Fruit fly (Drosophila melanogaster) whole organism, embryonic: Measurements from ENCODE around the gene CG10628.

Experiments used
- Ada2b ChIP-seq: fragments of 200-800 bp; sonication (Bioruptor generic); IDR thresholded peaks from 2 replicates; pipeline ENCODE4 v1.3.6; 2022; ENCODE audit warnings: missing biosample characterization, missing genetic modification characterization
- CG1024 ChIP-seq: fragments of 200-800 bp; sonication (Bioruptor generic); IDR thresholded peaks from 2 replicates; pipeline ENCODE4 v1.3.6; 2022; ENCODE audit warnings: missing biosample characterization, missing genetic modification characterization
- CG10321 ChIP-seq: fragments of 200-800 bp; sonication (Bioruptor generic); IDR thresholded peaks from 2 replicates; pipeline ENCODE4 v1.3.6; 2022; ENCODE audit warnings: missing biosample characterization, missing genetic modification characterization
- CG11085 ChIP-seq: fragments of 200-800 bp; sonication (Bioruptor generic); IDR thresholded peaks from 2 replicates; pipeline ENCODE4 v1.3.6; 2022; ENCODE audit warnings: missing biosample characterization, missing genetic modification characterization
- CG11398 ChIP-seq: fragments of 200-800 bp; sonication (Bioruptor generic); optimal IDR thresholded peaks from 2 replicates; lab custom pipeline; 2016; ENCODE audit warnings: missing biosample characterization, missing genetic modification characterization
- CG11456 ChIP-seq: fragments of 200-800 bp; sonication (Bioruptor generic); IDR thresholded peaks from 3 replicates; pipeline ENCODE4 v1.3.6; 2022; ENCODE audit warnings: missing biosample characterization, missing genetic modification characterization
- CG12744 ChIP-seq: fragments of 200-800 bp; sonication (Bioruptor generic); optimal IDR thresholded peaks from 2 replicates; lab custom pipeline; 2016; ENCODE audit warnings: missing biosample characterization, missing genetic modification characterization
- CG12942 ChIP-seq: fragments of 200-800 bp; sonication (Bioruptor generic); optimal IDR thresholded peaks from 3 replicates; lab custom pipeline; 2016; ENCODE audit warnings: missing biosample characterization, missing genetic modification characterization
- CG13287 ChIP-seq: fragments of 200-800 bp; sonication (Bioruptor generic); IDR thresholded peaks from 2 replicates; pipeline ENCODE4 v1.3.6; 2022; ENCODE audit warnings: missing biosample characterization, missing genetic modification characterization; ENCODE audit not compliant: partially characterized antibody
- CG13894 ChIP-seq: fragments of 200-800 bp; sonication (Bioruptor generic); optimal IDR thresholded peaks from 3 replicates; lab custom pipeline; 2018; ENCODE audit warnings: missing biosample characterization, mild to moderate bottlenecking, missing genetic modification characterization, moderate library complexity
- CG14667 ChIP-seq: fragments of 200-800 bp; sonication (Bioruptor generic); IDR thresholded peaks from 2 replicates; pipeline ENCODE4 v1.3.6; 2022; ENCODE audit warnings: missing biosample characterization, missing genetic modification characterization
- CG18011 ChIP-seq: fragments of 200-800 bp; sonication (Bioruptor generic); optimal IDR thresholded peaks from 2 replicates; lab custom pipeline; 2017; ENCODE audit warnings: missing biosample characterization, missing genetic modification characterization, mild to moderate bottlenecking, moderate library complexity, missing genotype
- CG2120 ChIP-seq: fragments of 200-800 bp; sonication (Bioruptor generic); optimal IDR thresholded peaks from 3 replicates; lab custom pipeline; 2016; ENCODE audit warnings: missing biosample characterization, missing genetic modification characterization
- CG31388 ChIP-seq: fragments of 200-800 bp; sonication (Bioruptor generic); optimal IDR thresholded peaks from 2 replicates; lab custom pipeline; 2016; ENCODE audit warnings: missing biosample characterization, missing genetic modification characterization
- CG33213 ChIP-seq: fragments of 200-800 bp; sonication (Bioruptor generic); optimal IDR thresholded peaks from 3 replicates; lab custom pipeline; 2016; ENCODE audit warnings: missing biosample characterization, missing genetic modification characterization
- CG3847 ChIP-seq: fragments of 200-800 bp; sonication (Bioruptor generic); IDR thresholded peaks from 2 replicates; pipeline ENCODE4 v1.3.6; 2022; ENCODE audit warnings: missing biosample characterization, missing genetic modification characterization
- CG6683 ChIP-seq: fragments of 200-800 bp; sonication (Bioruptor generic); optimal IDR thresholded peaks from 2 replicates; lab custom pipeline; 2017; ENCODE audit warnings: missing biosample characterization, mild to moderate bottlenecking, missing genetic modification characterization, missing genetic modification reagents
- CG7357 ChIP-seq: fragments of 200-800 bp; sonication (Bioruptor generic); IDR thresholded peaks from 3 replicates; pipeline ENCODE4 v1.3.6; 2022; ENCODE audit warnings: missing biosample characterization, missing genetic modification characterization
- CG7745 ChIP-seq: fragments of 200-800 bp; sonication (Bioruptor generic); optimal IDR thresholded peaks from 2 replicates; lab custom pipeline; 2018; ENCODE audit warnings: missing biosample characterization, mild to moderate bottlenecking, missing genetic modification characterization, moderate library complexity
- CG8924 ChIP-seq: fragments of 200-800 bp; optimal IDR thresholded peaks from 3 replicates; lab custom pipeline; 2019; ENCODE audit warnings: missing biosample characterization, mild to moderate bottlenecking, missing genetic modification characterization, moderate library complexity
- D19A ChIP-seq: fragments of 200-800 bp; optimal IDR thresholded peaks from 3 replicates; lab custom pipeline; 2019; ENCODE audit warnings: missing biosample characterization, mild to moderate bottlenecking, missing genetic modification characterization, moderate library complexity
- Dek ChIP-seq: fragments of 200-800 bp; sonication (Bioruptor generic); optimal IDR thresholded peaks from 3 replicates; lab custom pipeline; 2019; ENCODE audit warnings: missing biosample characterization, mild to moderate bottlenecking, missing genetic modification characterization, moderate library complexity
- E2f2 ChIP-seq: fragments of 200-800 bp; sonication (Bioruptor generic); IDR thresholded peaks from 2 replicates; pipeline ENCODE4 v1.3.6; 2022; ENCODE audit warnings: missing biosample characterization, missing genetic modification characterization
- GATAe ChIP-seq: fragments of 200-800 bp; sonication (Bioruptor generic); conservative IDR thresholded peaks from 2 replicates; pipeline ENCODE4 v1.3.6; 2022; ENCODE audit warnings: missing biosample characterization, missing genetic modification characterization
- Hmx ChIP-seq: fragments of 200-800 bp; sonication (Bioruptor generic); optimal IDR thresholded peaks from 2 replicates; lab custom pipeline; 2016; ENCODE audit warnings: missing biosample characterization, missing genetic modification characterization
- Kr ChIP-seq: fragments of 200-800 bp; sonication (Bioruptor generic); optimal IDR thresholded peaks from 2 replicates; lab custom pipeline; 2017; ENCODE audit warnings: missing biosample characterization, mild to moderate bottlenecking, missing genetic modification characterization
- Nf-YB ChIP-seq: fragments of 200-800 bp; sonication (Bioruptor generic); optimal IDR thresholded peaks from 3 replicates; lab custom pipeline; 2019; ENCODE audit warnings: missing biosample characterization, mild to moderate bottlenecking, missing genetic modification characterization, moderate library complexity
- Rfx ChIP-seq: fragments of 200-800 bp; sonication (Bioruptor generic); IDR thresholded peaks from 2 replicates; pipeline ENCODE4 v1.3.6; 2022; ENCODE audit warnings: missing biosample characterization, missing genetic modification characterization
- Spps ChIP-seq: fragments of 200-800 bp; sonication (Bioruptor generic); optimal IDR thresholded peaks from 2 replicates; lab custom pipeline; 2018; ENCODE audit warnings: missing biosample characterization, mild to moderate bottlenecking, missing genetic modification characterization
- Ssrp ChIP-seq: fragments of 200-800 bp; sonication (Bioruptor generic); optimal IDR thresholded peaks from 2 replicates; lab custom pipeline; 2018; ENCODE audit warnings: missing biosample characterization, mild to moderate bottlenecking, missing genetic modification characterization, moderate library complexity
- Vsx1 ChIP-seq: fragments of 200-800 bp; sonication (Bioruptor generic); optimal IDR thresholded peaks from 2 replicates; lab custom pipeline; 2017; ENCODE audit warnings: missing biosample characterization, mild to moderate bottlenecking, missing genetic modification characterization, missing genetic modification reagents
- ac ChIP-seq: fragments of 200-800 bp; sonication (Bioruptor generic); optimal IDR thresholded peaks from 3 replicates; lab custom pipeline; 2017; ENCODE audit warnings: missing biosample characterization, mild to moderate bottlenecking, missing genetic modification characterization
- ap ChIP-seq: fragments of 200-800 bp; sonication (Bioruptor generic); IDR thresholded peaks from 2 replicates; pipeline ENCODE4 v1.3.6; 2022; ENCODE audit warnings: missing biosample characterization, missing genetic modification characterization
- ash1 ChIP-seq: fragments of 200-800 bp; sonication (Bioruptor generic); optimal IDR thresholded peaks from 2 replicates; lab custom pipeline; 2018; ENCODE audit warnings: missing biosample characterization, mild to moderate bottlenecking, missing genetic modification characterization
- bigmax ChIP-seq: fragments of 200-800 bp; sonication (Bioruptor generic); optimal IDR thresholded peaks from 2 replicates; lab custom pipeline; 2018; ENCODE audit warnings: missing biosample characterization, mild to moderate bottlenecking, missing genetic modification characterization
- cad ChIP-seq: fragments of >200 bp; optimal IDR thresholded peaks from 2 replicates; lab custom pipeline; 2017; ENCODE audit warnings: missing biosample characterization, missing genetic modification characterization
- cas ChIP-seq: fragments of 200-800 bp; sonication (Bioruptor generic); IDR thresholded peaks from 2 replicates; pipeline ENCODE4 v1.3.6; 2022; ENCODE audit warnings: missing biosample characterization, missing genetic modification characterization
- chif ChIP-seq, 2 experiments: fragments of 200-800 bp; sonication (Bioruptor generic); optimal IDR thresholded peaks; 3 replicates each; lab custom pipeline; 2016; ENCODE audit warnings: missing biosample characterization in 2 of 2, missing genetic modification characterization in 2 of 2
- chm ChIP-seq: fragments of 200-800 bp; sonication (Bioruptor generic); IDR thresholded peaks from 2 replicates; pipeline ENCODE4 v1.3.6; 2022; ENCODE audit warnings: missing biosample characterization, missing genetic modification characterization
- gcm ChIP-seq: fragments of 200-800 bp; sonication (Bioruptor generic); optimal IDR thresholded peaks from 2 replicates; lab custom pipeline; 2019; ENCODE audit warnings: missing biosample characterization, mild to moderate bottlenecking, missing genetic modification characterization, moderate library complexity
- gsb ChIP-seq: fragments of 200-800 bp; sonication (Bioruptor generic); IDR thresholded peaks from 2 replicates; pipeline ENCODE4 v1.3.6; 2022; ENCODE audit warnings: missing biosample characterization, missing genetic modification characterization
- hbn ChIP-seq: fragments of 200-800 bp; sonication (Bioruptor generic); IDR thresholded peaks from 2 replicates; pipeline ENCODE4 v1.3.6; 2022; ENCODE audit warnings: missing biosample characterization, missing genetic modification characterization; ENCODE audit not compliant: partially characterized antibody
- hkb ChIP-seq, 2 experiments: fragments of 200-800 bp in 1 of 2; fragments of >200 bp in 1 of 2; sonication (Bioruptor generic) in 1 of 2; IDR thresholded peaks in 1 of 2; optimal IDR thresholded peaks in 1 of 2; 2 replicates each; pipeline versions ENCODE4 v1.3.6 to Lab custom; 2017 to 2022; ENCODE audit warnings: missing biosample characterization in 1 of 2, missing genetic modification characterization in 1 of 2
- ind ChIP-seq: fragments of 200-800 bp; sonication (Bioruptor generic); optimal IDR thresholded peaks from 3 replicates; lab custom pipeline; 2016; ENCODE audit warnings: missing biosample characterization, missing genetic modification characterization
- insv ChIP-seq, 2 experiments: fragments of 200-800 bp; sonication (Bioruptor generic); optimal IDR thresholded peaks; 3 replicates each; lab custom pipeline; 2016 to 2018; ENCODE audit warnings: missing biosample characterization in 2 of 2, missing genetic modification characterization in 2 of 2
- luna ChIP-seq: fragments of 200-800 bp; sonication (Bioruptor generic); optimal IDR thresholded peaks from 2 replicates; lab custom pipeline; 2016; ENCODE audit warnings: missing biosample characterization, missing genetic modification characterization
- org-1 ChIP-seq: fragments of 200-800 bp; sonication (Bioruptor generic); optimal IDR thresholded peaks from 2 replicates; lab custom pipeline; 2017; ENCODE audit warnings: missing biosample characterization, missing genetic modification characterization
- otp ChIP-seq: fragments of 200-800 bp; sonication (Bioruptor generic); IDR thresholded peaks from 3 replicates; pipeline ENCODE4, ENCODE4 v1.3.6; 2022; ENCODE audit warnings: missing biosample characterization, missing genetic modification characterization
- sim ChIP-seq: fragments of 200-800 bp; sonication (Bioruptor generic); IDR thresholded peaks from 2 replicates; pipeline ENCODE4 v1.3.6; 2022; ENCODE audit warnings: missing biosample characterization, missing genetic modification characterization
- stwl ChIP-seq: fragments of 200-800 bp; sonication (Bioruptor generic); optimal IDR thresholded peaks from 3 replicates; lab custom pipeline; 2018; ENCODE audit warnings: missing biosample characterization, mild to moderate bottlenecking, missing genetic modification characterization, moderate library complexity
- tin ChIP-seq: fragments of 200-800 bp; sonication (Bioruptor generic); optimal IDR thresholded peaks from 3 replicates; lab custom pipeline; 2016; ENCODE audit warnings: missing biosample characterization, missing genetic modification characterization
- usp ChIP-seq: fragments of >200 bp; optimal IDR thresholded peaks from 2 replicates; lab custom pipeline; 2017; ENCODE audit warnings: missing biosample characterization, missing genetic modification characterization
- vvl ChIP-seq: fragments of 200-800 bp; sonication (Bioruptor generic); IDR thresholded peaks from 2 replicates; pipeline ENCODE4 v1.3.6; 2022; ENCODE audit warnings: missing biosample characterization, missing genetic modification characterization

The CG10628 gene

DNA sequence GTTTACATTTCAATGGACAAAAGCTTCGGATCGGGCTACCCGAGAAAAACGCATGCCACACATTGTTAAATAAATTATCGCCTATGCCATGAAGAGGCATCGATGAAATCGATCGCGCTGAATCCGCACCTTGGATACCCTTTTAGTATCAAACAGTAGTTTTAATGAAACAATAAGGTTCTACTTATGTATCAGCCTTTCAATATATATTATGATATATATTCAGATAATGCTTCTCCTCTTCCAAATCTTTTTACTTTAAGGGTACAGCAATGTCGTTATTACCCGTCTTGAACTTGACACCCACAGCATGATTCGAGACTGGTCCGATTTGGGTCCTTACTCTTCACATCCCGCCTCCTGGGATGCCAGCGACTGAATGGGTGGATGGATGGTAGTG, 41.5 kb upstream of the CG10628 start (continued):
- TF ChIP-seq CG13894 (no peak), Ada2b (GFP tag; lab: Robert Waterston, UW) (no peak), luna (no peak), gcm (GFP tag; lab: Kevin White, UChicago) (no peak), ac (no peak), CG6683 (GFP tag; lab: Kevin White, UChicago) (no peak), Dek (tag; lab: Kevin White, UChicago) (peak; percentile 15), vvl (GFP tag; lab: Robert Waterston, UW) (no peak), E2f2 (no peak), cas (GFP tag; lab: Robert Waterston, UW) (no peak), CG14667 (GFP tag; lab: Robert Waterston, UW) (no peak), otp (GFP tag; lab: Robert Waterston, UW) (no peak), hbn (no peak), CG7745 (tag; lab: Kevin White, UChicago) (no peak), CG33213 (no peak), ash1 (GFP tag; lab: Kevin White, UChicago) (no peak), D19A (tag; lab: Kevin White, UChicago) (peak; percentile 95), CG12744 (GFP tag; lab: Kevin White, UChicago) (no peak), CG1024 (no peak), org-1 (GFP tag; lab: Kevin White, UChicago) (no peak), CG12942 (GFP tag; lab: Kevin White, UChicago) (no peak), CG10321 (GFP tag; lab: Robert Waterston, UW) (no peak), insv (GFP tag; optimal IDR thresholded peaks at IDR 0.05; lab: Kevin White, UChicago) (no peak), Hmx (no peak), tin (GFP tag; lab: Kevin White, UChicago) (no peak), ap (GFP tag; lab: Robert Waterston, UW) (no peak), chif (GFP tag; optimal IDR thresholded peaks at IDR 0.05; lab: Kevin White, UChicago) (no peak), Kr (no peak), gsb (GFP tag; lab: Robert Waterston, UW) (no peak), CG3847 (GFP tag; lab: Robert Waterston, UW) (no peak; the same call in 1 of the 2 replicates), stwl (no peak), CG8924 (tag; lab: Kevin White, UChicago) (peak; percentile 10), CG2120 (GFP tag; lab: Kevin White, UChicago) (no peak), CG11456 (GFP tag; lab: Robert Waterston, UW) (no peak), Spps (tag; lab: Kevin White, UChicago) (no peak), Rfx (GFP tag; lab: Robert Waterston, UW) (no peak), hkb (optimal IDR thresholded peaks at IDR 0.05; lab: Kevin White, UChicago) (no peak), hkb (GFP tag; IDR thresholded peaks at IDR 0.05; lab: Robert Waterston, UW) (no peak), ind (GFP tag; lab: Kevin White, UChicago) (no peak), CG11398 (GFP tag; lab: Kevin White, UChicago) (no peak), sim (GFP tag; lab: Robert Waterston, UW) (no peak), CG7357 (GFP tag; lab: Robert Waterston, UW) (no peak), Nf-YB (GFP tag; lab: Kevin White, UChicago) (no peak), CG31388 (GFP tag; lab: Kevin White, UChicago) (no peak), cad (GFP tag; lab: Kevin White, UChicago) (no peak), Vsx1 (GFP tag; lab: Kevin White, UChicago) (no peak), usp (no peak), bigmax (GFP tag; lab: Kevin White, UChicago) (no peak), Ssrp (tag; lab: Kevin White, UChicago) (peak; percentile 22), GATAe (GFP tag; lab: Robert Waterston, UW) (no peak), CG13287 (GFP tag; lab: Robert Waterston, UW) (no peak), CG18011 (no peak), CG11085 (GFP tag; lab: Robert Waterston, UW) (no peak), chm (GFP tag; lab: Robert Waterston, UW) (no peak)
